Fruit fly (Drosophila melanogaster) whole organism, embryonic: ENCODE measurements around the gene dib.

Experiments
- Aef1 ChIP-seq: fragments of 200-800 bp; sonication (Bioruptor generic); IDR thresholded peaks from 3 replicates; pipeline ENCODE4 v1.3.6; 2022; ENCODE audit warnings: missing biosample characterization, missing genetic modification characterization
- B-H2 ChIP-seq: fragments of 200-800 bp; sonication (Bioruptor generic); optimal IDR thresholded peaks from 2 replicates; lab custom pipeline; 2018; ENCODE audit warnings: missing biosample characterization, mild to moderate bottlenecking, missing genetic modification characterization
- C15 ChIP-seq: fragments of 200-800 bp; sonication (Bioruptor generic); IDR thresholded peaks from 3 replicates; pipeline ENCODE4 v1.3.6; 2022; ENCODE audit warnings: missing biosample characterization, missing genetic modification characterization
- CG10654 ChIP-seq: fragments of 200-800 bp; sonication (Bioruptor generic); optimal IDR thresholded peaks from 2 replicates; lab custom pipeline; 2016; ENCODE audit warnings: missing biosample characterization, missing genetic modification characterization
- CG12155 ChIP-seq: fragments of 200-800 bp; sonication (Bioruptor generic); optimal IDR thresholded peaks from 3 replicates; lab custom pipeline; 2016; ENCODE audit warnings: missing biosample characterization, missing genetic modification characterization
- CG13123 ChIP-seq: fragments of 200-800 bp; sonication (Bioruptor generic); optimal IDR thresholded peaks from 2 replicates; lab custom pipeline; 2016; ENCODE audit warnings: missing biosample characterization, missing genetic modification characterization
- CG14014 ChIP-seq: fragments of 200-800 bp; sonication (Bioruptor generic); IDR thresholded peaks from 2 replicates; pipeline ENCODE4 v1.3.6; 2022; ENCODE audit warnings: missing biosample characterization, missing genetic modification characterization
- CG14710 ChIP-seq: fragments of 200-800 bp; sonication (Bioruptor generic); optimal IDR thresholded peaks from 3 replicates; lab custom pipeline; 2019; ENCODE audit warnings: missing biosample characterization, mild to moderate bottlenecking, missing genetic modification characterization, moderate library complexity
- CG15601 ChIP-seq: fragments of 200-800 bp; sonication (Bioruptor generic); optimal IDR thresholded peaks from 3 replicates; lab custom pipeline; 2019; ENCODE audit warnings: missing biosample characterization, mild to moderate bottlenecking, missing genetic modification characterization, moderate library complexity
- CG16815 ChIP-seq: fragments of 200-800 bp; sonication (Bioruptor generic); optimal IDR thresholded peaks from 3 replicates; lab custom pipeline; 2017; ENCODE audit warnings: missing biosample characterization, mild to moderate bottlenecking, missing genetic modification characterization
- CG16863 ChIP-seq: fragments of 200-800 bp; sonication (Bioruptor generic); optimal IDR thresholded peaks from 3 replicates; lab custom pipeline; 2016; ENCODE audit warnings: missing biosample characterization, missing genetic modification characterization
- CG17359 ChIP-seq: fragments of 200-800 bp; sonication (Bioruptor generic); optimal IDR thresholded peaks from 3 replicates; lab custom pipeline; 2018; ENCODE audit warnings: missing biosample characterization, mild to moderate bottlenecking, missing genetic modification characterization, moderate library complexity
- CG17385 ChIP-seq: fragments of 200-800 bp; sonication (Bioruptor generic); optimal IDR thresholded peaks from 3 replicates; lab custom pipeline; 2018; ENCODE audit warnings: missing biosample characterization, mild to moderate bottlenecking, missing genetic modification characterization
- CG1832 ChIP-seq: fragments of 200-800 bp; sonication (Bioruptor generic); optimal IDR thresholded peaks from 2 replicates; lab custom pipeline; 2017; ENCODE audit warnings: missing biosample characterization, mild to moderate bottlenecking, missing genetic modification characterization, inconsistent platforms
- CG30431 ChIP-seq: fragments of 200-800 bp; sonication (Bioruptor generic); optimal IDR thresholded peaks from 2 replicates; lab custom pipeline; 2017; ENCODE audit warnings: missing biosample characterization, missing genetic modification characterization
- CG32767 ChIP-seq: fragments of 200-800 bp; sonication (Bioruptor generic); IDR thresholded peaks from 2 replicates; pipeline ENCODE4 v1.3.6; 2022; ENCODE audit warnings: missing biosample characterization, missing genetic modification characterization
- CG6654 ChIP-seq: fragments of 200-800 bp; sonication (Bioruptor generic); optimal IDR thresholded peaks from 2 replicates; lab custom pipeline; 2017; ENCODE audit warnings: missing biosample characterization, mild to moderate bottlenecking, missing genetic modification characterization
- CG6689 ChIP-seq: fragments of 200-800 bp; sonication (Bioruptor generic); IDR thresholded peaks from 2 replicates; pipeline ENCODE4 v1.3.6; 2022; ENCODE audit warnings: missing biosample characterization, missing genetic modification characterization
- CG8359 ChIP-seq: fragments of 200-800 bp; sonication (Bioruptor generic); optimal IDR thresholded peaks from 2 replicates; lab custom pipeline; 2017; ENCODE audit warnings: missing biosample characterization, mild to moderate bottlenecking, missing genetic modification characterization, borderline replicate concordance
- CG8924 ChIP-seq: fragments of 200-800 bp; optimal IDR thresholded peaks from 3 replicates; lab custom pipeline; 2019; ENCODE audit warnings: missing biosample characterization, mild to moderate bottlenecking, missing genetic modification characterization, moderate library complexity
- CG8944 ChIP-seq: fragments of 200-800 bp; sonication (Bioruptor generic); optimal IDR thresholded peaks from 3 replicates; lab custom pipeline; 2016; ENCODE audit warnings: missing biosample characterization, missing genetic modification characterization
- D19A ChIP-seq: fragments of 200-800 bp; optimal IDR thresholded peaks from 3 replicates; lab custom pipeline; 2019; ENCODE audit warnings: missing biosample characterization, mild to moderate bottlenecking, missing genetic modification characterization, moderate library complexity
- Ets65A ChIP-seq: fragments of 200-800 bp; sonication (Bioruptor generic); peaks from one replicate; lab custom pipeline; 2016; ENCODE audit warnings: missing biosample characterization, missing genetic modification characterization
- Fer2 ChIP-seq: fragments of 200-800 bp; sonication (Bioruptor generic); optimal IDR thresholded peaks from 2 replicates; lab custom pipeline; 2018; ENCODE audit warnings: missing biosample characterization, mild to moderate bottlenecking, missing genetic modification characterization, moderate library complexity
- Gug ChIP-seq: fragments of 200-800 bp; sonication (Bioruptor generic); IDR thresholded peaks from 4 replicates; pipeline ENCODE4 v1.3.6; 2022; ENCODE audit warnings: missing biosample characterization, missing genetic modification characterization
- HLH4C ChIP-seq: fragments of 200-800 bp; sonication (Bioruptor generic); IDR thresholded peaks from 3 replicates; pipeline ENCODE4 v1.3.6; 2022; ENCODE audit warnings: missing biosample characterization, missing genetic modification characterization; ENCODE audit not compliant: partially characterized antibody
- HLHmδ ChIP-seq: fragments of 200-800 bp; sonication (Bioruptor generic); optimal IDR thresholded peaks from 2 replicates; lab custom pipeline; 2018; ENCODE audit warnings: missing biosample characterization, mild to moderate bottlenecking, missing genetic modification characterization, moderate library complexity
- Hand ChIP-seq: fragments of 200-800 bp; sonication (Bioruptor generic); optimal IDR thresholded peaks from 2 replicates; lab custom pipeline; 2017; ENCODE audit warnings: mild to moderate bottlenecking, missing biosample characterization, missing genetic modification reagents, missing genetic modification characterization
- HmgZ ChIP-seq: fragments of 200-800 bp; sonication (Bioruptor generic); optimal IDR thresholded peaks from 2 replicates; lab custom pipeline; 2018; ENCODE audit warnings: missing biosample characterization, mild to moderate bottlenecking, missing genetic modification characterization
- MTF-1 ChIP-seq: fragments of 200-800 bp; sonication (Bioruptor generic); optimal IDR thresholded peaks from 2 replicates; lab custom pipeline; 2018; ENCODE audit warnings: missing biosample characterization, mild to moderate bottlenecking, missing genetic modification characterization, borderline replicate concordance
- NC2α ChIP-seq: fragments of 200-800 bp; sonication (Bioruptor generic); optimal IDR thresholded peaks from 2 replicates; lab custom pipeline; 2016; ENCODE audit warnings: missing biosample characterization, missing genetic modification characterization
- Opbp ChIP-seq: fragments of 200-800 bp; sonication (Bioruptor generic); IDR thresholded peaks from 3 replicates; pipeline ENCODE4 v1.3.6; 2022; ENCODE audit warnings: missing biosample characterization, missing genetic modification characterization; ENCODE audit not compliant: partially characterized antibody
- Trl ChIP-seq, 3 experiments: fragments of >200 bp in 2 of 3; fragments of 200-800 bp in 1 of 3; sonication (Bioruptor generic) in 1 of 3; optimal IDR thresholded peaks; 2 replicates in 1 of 3; 3 replicates in 2 of 3; lab custom pipeline; 2016 to 2017; ENCODE audit warnings: missing biosample characterization in 1 of 3, missing genetic modification characterization in 1 of 3
- ac ChIP-seq: fragments of 200-800 bp; sonication (Bioruptor generic); optimal IDR thresholded peaks from 3 replicates; lab custom pipeline; 2017; ENCODE audit warnings: missing biosample characterization, mild to moderate bottlenecking, missing genetic modification characterization
- cwo ChIP-seq: fragments of 200-800 bp; sonication (Bioruptor generic); optimal IDR thresholded peaks from 3 replicates; lab custom pipeline; 2017; ENCODE audit warnings: missing biosample characterization, missing genetic modification characterization, mild to moderate bottlenecking, moderate library complexity, missing genetic modification reagents
- dimm ChIP-seq: fragments of 200-800 bp; sonication (Bioruptor generic); IDR thresholded peaks from 2 replicates; pipeline ENCODE4 v1.3.6; 2022; ENCODE audit warnings: missing biosample characterization, missing genetic modification characterization
- disco-r ChIP-seq: fragments of 200-800 bp; sonication (Bioruptor generic); optimal IDR thresholded peaks from 2 replicates; lab custom pipeline; 2016; ENCODE audit warnings: missing biosample characterization, missing genetic modification characterization
- ems ChIP-seq: fragments of 200-800 bp; sonication (Bioruptor generic); optimal IDR thresholded peaks from 3 replicates; lab custom pipeline; 2016; ENCODE audit warnings: missing biosample characterization, missing genetic modification characterization
- gcm ChIP-seq: fragments of 200-800 bp; sonication (Bioruptor generic); optimal IDR thresholded peaks from 2 replicates; lab custom pipeline; 2019; ENCODE audit warnings: missing biosample characterization, mild to moderate bottlenecking, missing genetic modification characterization, moderate library complexity
- gt ChIP-seq: fragments of 200-800 bp; sonication (Bioruptor generic); IDR thresholded peaks from 2 replicates; pipeline ENCODE4 v1.3.6; 2022; ENCODE audit warnings: missing biosample characterization, missing genetic modification characterization
- her ChIP-seq: fragments of 200-800 bp; sonication (Bioruptor generic); optimal IDR thresholded peaks from 2 replicates; lab custom pipeline; 2016; ENCODE audit warnings: missing biosample characterization, missing genetic modification characterization
- lbe ChIP-seq: fragments of 200-800 bp; sonication (Bioruptor generic); optimal IDR thresholded peaks from 2 replicates; lab custom pipeline; 2016; ENCODE audit warnings: missing biosample characterization, mild to moderate bottlenecking, missing genetic modification characterization
- pfk ChIP-seq: fragments of 200-800 bp; sonication (Bioruptor generic); optimal IDR thresholded peaks from 2 replicates; lab custom pipeline; 2018; ENCODE audit warnings: missing biosample characterization, mild to moderate bottlenecking, missing genetic modification characterization, moderate library complexity
- pita ChIP-seq: fragments of 200-800 bp; sonication (Bioruptor generic); optimal IDR thresholded peaks from 2 replicates; lab custom pipeline; 2017; ENCODE audit warnings: missing biosample characterization, mild to moderate bottlenecking, missing genetic modification characterization
- sd ChIP-seq: fragments of 200-800 bp; sonication (Bioruptor generic); optimal IDR thresholded peaks from 3 replicates; lab custom pipeline; 2018; ENCODE audit warnings: missing biosample characterization, mild to moderate bottlenecking, missing genetic modification characterization, moderate library complexity
- tin ChIP-seq: fragments of 200-800 bp; sonication (Bioruptor generic); optimal IDR thresholded peaks from 3 replicates; lab custom pipeline; 2016; ENCODE audit warnings: missing biosample characterization, missing genetic modification characterization
- trem ChIP-seq: fragments of 200-800 bp; optimal IDR thresholded peaks from 3 replicates; lab custom pipeline; 2019; ENCODE audit warnings: missing biosample characterization, mild to moderate bottlenecking, missing genetic modification characterization, moderate library complexity
- trh ChIP-seq: fragments of 200-800 bp; sonication (Bioruptor generic); optimal IDR thresholded peaks from 2 replicates; lab custom pipeline; 2016; ENCODE audit warnings: missing biosample characterization, missing genetic modification characterization
- wor ChIP-seq: fragments of 200-800 bp; sonication (Bioruptor generic); IDR thresholded peaks from 2 replicates; pipeline ENCODE4 v1.3.6; 2022; ENCODE audit warnings: missing biosample characterization, missing genetic modification characterization
- zfh1 ChIP-seq: fragments of 200-800 bp; sonication (Bioruptor generic); IDR thresholded peaks from 3 replicates; pipeline ENCODE4 v1.3.6; 2022; ENCODE audit warnings: missing biosample characterization, missing genetic modification characterization

Gene dib

dm6 chr3L:4016754-4017153, 45.3 kb upstream of the dib start (continued):
- TF ChIP-seq CG8944 (GFP tag; lab: Kevin White, UChicago) (peak; percentile 61), trem (tag; lab: Kevin White, UChicago) (peak; percentile 60), pita (GFP tag; lab: Kevin White, UChicago) (no peak), Aef1 (GFP tag; lab: Robert Waterston, UW) (peak; percentile 36; the same call in 1 of the 3 replicates), C15 (GFP tag; lab: Robert Waterston, UW) (no peak), CG6689 (GFP tag; lab: Robert Waterston, UW) (peak; percentile 72), Ets65A (GFP tag; lab: Kevin White, UChicago) (peak; percentile 97), gt (peak; percentile 55; the same call in 1 of the 2 replicates), pfk (no peak), MTF-1 (GFP tag; lab: Kevin White, UChicago) (peak; percentile 63), lbe (GFP tag; lab: Kevin White, UChicago) (no peak), CG30431 (peak; percentile 83), HLH4C (GFP tag; lab: Robert Waterston, UW) (no peak), ems (GFP tag; lab: Kevin White, UChicago) (peak; percentile 20), HmgZ (tag; lab: Kevin White, UChicago) (no peak), CG13123 (GFP tag; lab: Kevin White, UChicago) (no peak), CG16863 (GFP tag; lab: Kevin White, UChicago) (peak; percentile 65), D19A (peak; percentile 51), Gug (GFP tag; lab: Robert Waterston, UW) (peak; percentile 75; the same call in 3 of the 4 replicates), Hand (GFP tag; lab: Kevin White, UChicago) (no peak), CG10654 (peak; percentile 61), trh (GFP tag; lab: Kevin White, UChicago) (peak; percentile 24), disco-r (GFP tag; lab: Kevin White, UChicago) (no peak), CG14014 (GFP tag; lab: Robert Waterston, UW) (peak; percentile 42; the same call in 1 of the 2 replicates), zfh1 (GFP tag; lab: Robert Waterston, UW) (peak; percentile 90), cwo (no peak), CG14710 (peak; percentile 70), CG17359 (peak; percentile 63), gcm (peak; percentile 12), Trl (optimal IDR thresholded peaks at IDR 0.05; lab: Kevin White, UChicago) (no peak), Trl (GFP tag; optimal IDR thresholded peaks at IDR 0.05; lab: Kevin White, UChicago) (peak; percentile 60), wor (peak; percentile 58), CG1832 (no peak), Opbp (no peak), sd (tag; lab: Kevin White, UChicago) (no peak), dimm (GFP tag; lab: Robert Waterston, UW) (no peak), NC2α (no peak), CG12155 (GFP tag; lab: Kevin White, UChicago) (peak; percentile 34), Fer2 (tag; lab: Kevin White, UChicago) (no peak), tin (peak; percentile 81), B-H2 (GFP tag; lab: Kevin White, UChicago) (no peak), her (GFP tag; lab: Kevin White, UChicago) (peak; percentile 12), CG6654 (peak; percentile 39), CG8924 (peak; percentile 61), CG17385 (GFP tag; lab: Kevin White, UChicago) (peak; percentile 51), CG16815 (GFP tag; lab: Kevin White, UChicago) (peak; percentile 81), ac (GFP tag; lab: Kevin White, UChicago) (peak; percentile 52), CG32767 (GFP tag; lab: Robert Waterston, UW) (peak; percentile 46; the same call in 1 of the 2 replicates), CG15601 (tag; lab: Kevin White, UChicago) (peak; percentile 65), HLHmδ (no peak), CG8359 (GFP tag; lab: Kevin White, UChicago) (no peak)
